Fruit fly (Drosophila melanogaster) whole organism, prepupa: ENCODE data around the gene CG13364.

Experiments used
- Blimp-1 ChIP-seq: fragments of 200-800 bp; sonication (Bioruptor generic); optimal IDR thresholded peaks from 3 replicates; lab custom pipeline; 2017; ENCODE audit warnings: missing biosample characterization, missing genetic modification characterization, mild to moderate bottlenecking, moderate library complexity, missing genetic modification reagents
- CG10669 ChIP-seq: fragments of 200-800 bp; sonication (Bioruptor generic); optimal IDR thresholded peaks from 3 replicates; lab custom pipeline; 2018; ENCODE audit warnings: missing biosample characterization, mild to moderate bottlenecking, missing genetic modification characterization, moderate library complexity
- CG11762 ChIP-seq: fragments of 200-800 bp; sonication (Bioruptor generic); optimal IDR thresholded peaks from 3 replicates; lab custom pipeline; 2016; ENCODE audit warnings: missing biosample characterization, missing genetic modification characterization; ENCODE audit not compliant: insufficient read depth
- CG11902 ChIP-seq: fragments of 200-800 bp; sonication (Bioruptor generic); optimal IDR thresholded peaks from 3 replicates; lab custom pipeline; 2016; ENCODE audit warnings: missing biosample characterization, missing genetic modification characterization
- CG1621 ChIP-seq: fragments of 200-800 bp; sonication (Bioruptor generic); optimal IDR thresholded peaks from 3 replicates; lab custom pipeline; 2018; ENCODE audit warnings: missing biosample characterization, mild to moderate bottlenecking, missing genetic modification characterization
- CG3032 ChIP-seq: fragments of 200-800 bp; optimal IDR thresholded peaks from 2 replicates; lab custom pipeline; 2019; ENCODE audit warnings: missing biosample characterization, mild to moderate bottlenecking, missing genetic modification characterization, moderate library complexity
- CG31627 ChIP-seq: fragments of 200-800 bp; sonication (Bioruptor generic); optimal IDR thresholded peaks from 3 replicates; lab custom pipeline; 2016; ENCODE audit warnings: missing biosample characterization, missing genetic modification characterization
- CG32006 ChIP-seq: fragments of 200-800 bp; sonication (Bioruptor generic); optimal IDR thresholded peaks from 3 replicates; lab custom pipeline; 2017; ENCODE audit warnings: missing biosample characterization, mild to moderate bottlenecking, missing genetic modification characterization
- CG3919 ChIP-seq: fragments of 200-800 bp; sonication (Bioruptor generic); optimal IDR thresholded peaks from 3 replicates; lab custom pipeline; 2016; ENCODE audit warnings: missing biosample characterization, missing genetic modification characterization
- CG4318 ChIP-seq: fragments of 200-800 bp; sonication (Bioruptor generic); optimal IDR thresholded peaks from 3 replicates; lab custom pipeline; 2017; ENCODE audit warnings: missing biosample characterization, mild to moderate bottlenecking, missing genetic modification characterization
- CG6163 ChIP-seq: fragments of 200-800 bp; sonication (Bioruptor generic); IDR thresholded peaks from 3 replicates; pipeline ENCODE4 v1.3.6; 2022; ENCODE audit warnings: missing biosample characterization, missing genetic modification characterization
- CG6792 ChIP-seq: fragments of 200-800 bp; sonication (Bioruptor generic); optimal IDR thresholded peaks from 3 replicates; lab custom pipeline; 2016; ENCODE audit warnings: missing biosample characterization, missing genetic modification characterization
- CG6854 ChIP-seq: fragments of 200-800 bp; sonication (Bioruptor generic); optimal IDR thresholded peaks from 2 replicates; lab custom pipeline; 2017; ENCODE audit warnings: missing biosample characterization, mild to moderate bottlenecking, missing genetic modification characterization
- CG8119 ChIP-seq: fragments of 200-800 bp; sonication (Bioruptor generic); IDR thresholded peaks from 3 replicates; pipeline ENCODE4 v1.3.6; 2022; ENCODE audit warnings: missing biosample characterization, missing genetic modification characterization
- CG8632 ChIP-seq: fragments of 200-800 bp; sonication (Bioruptor generic); optimal IDR thresholded peaks from 3 replicates; lab custom pipeline; 2016; ENCODE audit warnings: missing biosample characterization, missing genetic modification characterization
- CG9139 ChIP-seq: fragments of 200-800 bp; sonication (Bioruptor generic); optimal IDR thresholded peaks from 3 replicates; lab custom pipeline; 2017; ENCODE audit warnings: missing biosample characterization, mild to moderate bottlenecking, missing genetic modification characterization
- Eip78C ChIP-seq: fragments of 200-800 bp; sonication (Bioruptor generic); peaks from one replicate; lab custom pipeline; 2016; ENCODE audit warnings: missing biosample characterization, missing genetic modification characterization
- Eip93F ChIP-seq: fragments of 200-800 bp; sonication (Bioruptor generic); optimal IDR thresholded peaks from 2 replicates; lab custom pipeline; 2016; ENCODE audit warnings: missing biosample characterization, mild to moderate bottlenecking, missing genetic modification characterization
- Ets21C ChIP-seq: fragments of 200-800 bp; sonication (Bioruptor generic); optimal IDR thresholded peaks from 3 replicates; lab custom pipeline; 2016; ENCODE audit warnings: missing biosample characterization, missing genetic modification characterization
- Ets96B ChIP-seq: fragments of 200-800 bp; optimal IDR thresholded peaks from 2 replicates; lab custom pipeline; 2019; ENCODE audit warnings: missing biosample characterization, mild to moderate bottlenecking, missing genetic modification characterization, moderate library complexity
- Hr38 ChIP-seq: sonication (Bioruptor generic); optimal IDR thresholded peaks from 2 replicates; lab custom pipeline; 2016; ENCODE audit warnings: missing biosample characterization, missing genetic modification characterization
- Hr39 ChIP-seq: fragments of 200-800 bp; sonication (Bioruptor generic); optimal IDR thresholded peaks from 2 replicates; lab custom pipeline; 2016; ENCODE audit warnings: missing biosample characterization, missing genetic modification characterization
- Hr4 ChIP-seq: fragments of 200-800 bp; sonication (Bioruptor generic); optimal IDR thresholded peaks from 3 replicates; lab custom pipeline; 2016; ENCODE audit warnings: missing biosample characterization, missing genetic modification characterization
- Met ChIP-seq: fragments of 200-800 bp; sonication (Bioruptor generic); optimal IDR thresholded peaks from 3 replicates; lab custom pipeline; 2016; ENCODE audit warnings: missing biosample characterization, missing genetic modification characterization
- Smox ChIP-seq: fragments of 200-800 bp; sonication (Bioruptor generic); optimal IDR thresholded peaks from 3 replicates; lab custom pipeline; 2016; ENCODE audit warnings: missing biosample characterization, missing genetic modification characterization
- Sox102F ChIP-seq: fragments of 200-800 bp; sonication (Bioruptor generic); optimal IDR thresholded peaks from 2 replicates; lab custom pipeline; 2016; ENCODE audit warnings: missing biosample characterization, mild to moderate bottlenecking, missing genetic modification characterization
- Sox14 ChIP-seq: fragments of 200-800 bp; sonication (Bioruptor generic); optimal IDR thresholded peaks from 3 replicates; lab custom pipeline; 2016; ENCODE audit warnings: missing biosample characterization, missing genetic modification characterization
- achi ChIP-seq: fragments of 200-800 bp; sonication (Bioruptor generic); optimal IDR thresholded peaks from 3 replicates; lab custom pipeline; 2016; ENCODE audit warnings: missing biosample characterization, missing genetic modification characterization
- cyc ChIP-seq: fragments of 200-800 bp; sonication (Bioruptor generic); optimal IDR thresholded peaks from 3 replicates; lab custom pipeline; 2016; ENCODE audit warnings: missing biosample characterization, missing genetic modification characterization
- dac ChIP-seq: fragments of 200-800 bp; sonication (Bioruptor generic); optimal IDR thresholded peaks from 2 replicates; lab custom pipeline; 2017; ENCODE audit warnings: missing biosample characterization, mild to moderate bottlenecking, missing genetic modification characterization
- dsx ChIP-seq: fragments of 200-800 bp; optimal IDR thresholded peaks from 3 replicates; lab custom pipeline; 2019; ENCODE audit warnings: missing biosample characterization, mild to moderate bottlenecking, missing genetic modification characterization, moderate library complexity; ENCODE audit not compliant: poor library complexity, severe bottlenecking
- eg ChIP-seq: fragments of 200-800 bp; sonication (Bioruptor generic); IDR thresholded peaks from 3 replicates; pipeline ENCODE4 v1.3.6; 2022; ENCODE audit warnings: missing biosample characterization, missing genetic modification characterization
- esn ChIP-seq: fragments of 200-800 bp; sonication (Bioruptor generic); optimal IDR thresholded peaks from 2 replicates; lab custom pipeline; 2016; ENCODE audit warnings: missing biosample characterization, mild to moderate bottlenecking, missing genetic modification characterization, moderate library complexity
- fd85E ChIP-seq: fragments of 200-800 bp; sonication (Bioruptor generic); optimal IDR thresholded peaks from 3 replicates; lab custom pipeline; 2016; ENCODE audit warnings: missing biosample characterization, missing genetic modification characterization
- fkh ChIP-seq: fragments of 200-800 bp; sonication (Bioruptor generic); optimal IDR thresholded peaks from 3 replicates; lab custom pipeline; 2017; ENCODE audit warnings: missing biosample characterization, mild to moderate bottlenecking, missing genetic modification characterization, moderate library complexity
- lz ChIP-seq: fragments of 200-800 bp; sonication (Bioruptor generic); optimal IDR thresholded peaks from 3 replicates; lab custom pipeline; 2016; ENCODE audit warnings: missing biosample characterization, missing genetic modification characterization
- net ChIP-seq: fragments of 200-800 bp; sonication (Bioruptor generic); optimal IDR thresholded peaks from 3 replicates; lab custom pipeline; 2016; ENCODE audit warnings: missing biosample characterization, missing genetic modification characterization
- pdm3 ChIP-seq: fragments of 200-800 bp; sonication (Bioruptor generic); optimal IDR thresholded peaks from 3 replicates; lab custom pipeline; 2016; ENCODE audit warnings: missing biosample characterization, missing genetic modification characterization
- salr ChIP-seq, 2 experiments: fragments of 200-800 bp; sonication (Bioruptor generic); optimal IDR thresholded peaks; 3 replicates each; lab custom pipeline; 2016 to 2018; ENCODE audit warnings: missing biosample characterization in 2 of 2, missing genetic modification characterization in 2 of 2, mild to moderate bottlenecking in 1 of 2
- ss ChIP-seq, 2 experiments: fragments of 200-800 bp; sonication (Bioruptor generic); optimal IDR thresholded peaks; 2 replicates in 1 of 2; 3 replicates in 1 of 2; lab custom pipeline; 2017 to 2018; ENCODE audit warnings: mild to moderate bottlenecking in 2 of 2, missing biosample characterization in 2 of 2, missing genetic modification characterization in 2 of 2, moderate library complexity in 1 of 2
- svp ChIP-seq: fragments of 200-800 bp; sonication (Bioruptor generic); peaks from one replicate; lab custom pipeline; 2016; ENCODE audit warnings: missing biosample characterization, missing genetic modification characterization
- topi ChIP-seq: fragments of 200-800 bp; sonication (Bioruptor generic); optimal IDR thresholded peaks from 3 replicates; lab custom pipeline; 2016; ENCODE audit warnings: missing biosample characterization, missing genetic modification characterization
- vri ChIP-seq: fragments of 200-800 bp; sonication (Bioruptor generic); optimal IDR thresholded peaks from 3 replicates; lab custom pipeline; 2016; ENCODE audit warnings: missing biosample characterization, mild to moderate bottlenecking, missing genetic modification characterization

The CG13364 gene

DNA sequence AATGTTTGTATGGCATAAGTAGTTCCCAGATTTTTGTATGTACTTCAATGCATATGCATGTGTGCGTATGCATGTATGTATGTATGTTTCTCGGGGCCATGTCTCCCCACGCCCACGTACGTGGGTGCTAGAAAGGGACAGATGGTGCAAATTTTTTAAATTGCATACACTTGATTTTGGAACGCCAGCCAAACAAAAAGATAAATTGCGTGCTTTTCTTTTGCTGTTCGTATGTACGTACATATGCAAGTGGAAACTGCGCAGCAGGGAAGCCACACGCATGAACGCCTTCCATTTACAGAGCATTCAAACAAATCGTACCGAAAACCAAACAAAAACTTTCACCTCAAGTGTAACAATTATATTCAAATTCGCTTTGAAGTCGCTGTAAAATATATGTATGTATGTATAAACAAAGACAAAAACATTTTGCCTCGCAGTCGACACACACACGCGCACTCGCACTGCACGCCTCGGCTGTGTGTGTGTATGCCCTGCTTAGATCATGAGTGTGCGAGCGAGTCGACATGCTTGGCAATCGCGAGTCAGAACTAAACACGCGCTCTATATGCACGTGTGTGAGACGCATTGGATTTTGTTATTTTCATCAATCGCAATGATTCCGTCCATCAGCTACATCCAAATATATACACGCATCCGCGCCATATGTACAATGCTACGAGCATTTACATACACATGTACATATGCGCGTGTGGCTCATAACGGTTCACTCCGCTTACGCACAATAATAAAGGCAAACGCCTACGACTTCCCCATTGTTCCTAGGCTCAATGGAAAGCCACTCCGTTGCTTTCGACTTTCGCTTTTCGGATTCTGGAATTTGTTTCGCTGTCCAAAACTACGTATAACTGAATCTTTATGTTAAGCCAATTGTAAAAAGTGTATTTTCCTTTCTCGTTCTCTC lies 11.9 kb upstream of the CG13364 start:
- TF ChIP-seq CG31627 (no peak), dsx (GFP tag; lab: Kevin White, UChicago) (peak; percentile 41), Sox14 (GFP tag; lab: Kevin White, UChicago) (peak; percentile 49), Eip78C (GFP tag; lab: Kevin White, UChicago) (peak; percentile 63), CG6854 (no peak), CG4318 (GFP tag; lab: Kevin White, UChicago) (no peak)
- TF ChIP-seq, all 60 proteins: peak for 3

DNA sequence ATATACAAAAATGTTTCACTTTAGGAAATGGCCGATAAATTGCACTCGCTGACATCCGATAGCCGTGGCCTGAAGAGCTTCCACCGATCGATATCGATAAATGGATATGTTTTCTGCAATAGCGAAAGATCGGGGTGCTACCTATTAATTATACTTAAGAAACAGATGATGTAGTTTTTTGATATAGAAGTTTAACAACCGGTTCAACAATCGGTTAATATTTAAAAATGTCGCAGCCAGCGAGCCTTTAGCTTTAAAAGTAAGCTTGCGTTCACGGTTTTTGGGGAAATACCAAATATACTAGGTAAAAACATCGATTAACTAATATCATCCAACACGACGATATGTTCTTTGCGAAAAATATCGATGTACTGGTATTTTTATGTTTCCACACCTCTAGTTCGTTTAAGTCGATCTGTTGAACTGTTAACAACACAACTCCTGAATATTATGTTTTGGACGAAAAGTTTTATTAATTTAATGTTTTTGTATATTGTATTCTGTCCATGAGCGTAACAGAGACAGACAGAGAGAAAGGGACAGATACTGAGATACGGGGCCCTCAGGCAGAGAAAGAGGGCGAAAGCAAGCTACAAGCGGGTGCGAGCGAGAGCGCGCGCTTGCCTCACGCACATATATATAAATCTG lies 10.6 kb upstream of the CG13364 start, which contains the start of gene Dredd:
TSS of gene Dredd (minus strand) at position 51 of the 648 bp plus-strand sequence.
- TF ChIP-seq Sox102F (no peak), Eip78C (GFP tag; lab: Kevin White, UChicago) (peak; percentile 40), esn (GFP tag; lab: Kevin White, UChicago) (peak; percentile 27), svp (GFP tag; lab: Kevin White, UChicago) (peak; percentile 84), CG9139 (no peak), cyc (no peak), CG6792 (GFP tag; lab: Kevin White, UChicago) (no peak), Eip93F (GFP tag; lab: Kevin White, UChicago) (peak; percentile 67), dac (no peak), dsx (GFP tag; lab: Kevin White, UChicago) (no peak), fkh (GFP tag; lab: Kevin White, UChicago) (no peak), topi (GFP tag; lab: Kevin White, UChicago) (peak; percentile 14), Ets96B (tag; lab: Kevin White, UChicago) (no peak), CG10669 (GFP tag; lab: Kevin White, UChicago) (no peak), CG32006 (GFP tag; lab: Kevin White, UChicago) (no peak), ss (GFP tag; optimal IDR thresholded peaks at IDR 0.05; lab: Kevin White, UChicago) (peak in 1 of 2 experiments; percentile 27), Sox14 (GFP tag; lab: Kevin White, UChicago) (peak; percentile 24)
- TF ChIP-seq, all 60 proteins: peak for 7

DNA sequence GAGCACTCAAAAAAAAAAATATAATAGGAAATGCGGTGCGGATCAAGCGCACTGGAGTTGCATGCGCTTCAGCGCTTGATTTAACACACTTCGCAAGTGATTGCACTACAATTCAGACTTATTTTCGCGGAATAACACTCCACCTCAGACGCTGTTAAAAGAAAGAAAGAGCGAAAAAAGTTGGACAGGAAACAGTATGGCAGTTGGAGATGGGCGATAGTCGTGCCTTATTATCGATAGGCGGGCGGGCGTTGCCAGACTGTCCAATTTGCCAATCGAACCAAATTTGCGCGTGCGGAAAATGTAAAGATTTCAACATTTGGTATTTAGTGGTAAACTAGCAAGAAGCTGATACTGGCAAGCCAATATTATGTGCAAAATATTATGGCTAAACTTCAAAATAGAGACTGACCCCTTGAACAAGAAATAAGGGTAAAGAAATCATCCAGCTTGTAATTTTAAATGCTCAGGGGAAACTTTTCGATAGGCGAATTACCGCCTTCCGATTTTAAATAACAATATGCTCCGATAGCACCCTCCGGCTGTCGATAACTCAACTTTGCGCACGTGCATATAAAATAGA lies 4.3 kb upstream of the CG13364 start, which contains the start of the genes RpL36 and Mybbp1A:
TSS of gene RpL36 (minus strand) at position 245 of the 583 bp plus-strand sequence.
TSS of gene Mybbp1A (plus strand) at position 535 of the 583 bp plus-strand sequence.
- TF ChIP-seq Eip78C (GFP tag; lab: Kevin White, UChicago) (peak; percentile 92), CG8119 (GFP tag; lab: Robert Waterston, UW) (peak; percentile 58), vri (GFP tag; lab: Kevin White, UChicago) (no peak), Ets21C (GFP tag; lab: Kevin White, UChicago) (no peak), pdm3 (GFP tag; lab: Kevin White, UChicago) (no peak), CG6854 (peak; percentile 75), CG8632 (GFP tag; lab: Kevin White, UChicago) (peak; percentile 54), salr (GFP tag; optimal IDR thresholded peaks at IDR 0.05; lab: Kevin White, UChicago) (peak in 1 of 2 experiments; percentile 54), Smox (GFP tag; lab: Kevin White, UChicago) (no peak), CG3919 (GFP tag; lab: Kevin White, UChicago) (peak; percentile 59), CG3032 (tag; lab: Kevin White, UChicago) (peak; percentile 42), Blimp-1 (peak; percentile 25), topi (GFP tag; lab: Kevin White, UChicago) (peak; percentile 67), Sox102F (no peak), svp (GFP tag; lab: Kevin White, UChicago) (peak; percentile 59), fkh (GFP tag; lab: Kevin White, UChicago) (no peak), achi (GFP tag; lab: Kevin White, UChicago) (peak; percentile 66), Hr4 (GFP tag; lab: Kevin White, UChicago) (no peak), lz (peak; percentile 72), CG1621 (tag; lab: Kevin White, UChicago) (peak; percentile 40), CG11762 (GFP tag; lab: Kevin White, UChicago) (peak; percentile 29), Hr39 (GFP tag; lab: Kevin White, UChicago) (no peak), CG11902 (GFP tag; lab: Kevin White, UChicago) (peak; percentile 36), CG31627 (peak; percentile 66), CG6163 (peak; percentile 73), Met (GFP tag; lab: Kevin White, UChicago) (no peak), fd85E (no peak), net (GFP tag; lab: Kevin White, UChicago) (peak; percentile 63), Hr38 (GFP tag; lab: Kevin White, UChicago) (no peak), Eip93F (GFP tag; lab: Kevin White, UChicago) (no peak), eg (peak; percentile 65)
